Worm (Caenorhabditis elegans) whole organism, L3 larva: ENCODE measurements around the gene nspg-13.

Experiments
- ama-1 ChIP-seq: fragments of 150-350 bp; optimal IDR thresholded peaks from 2 replicates; lab custom pipeline; 2018
- egl-27 ChIP-seq: sonication (generic microtip); optimal IDR thresholded peaks from 4 replicates; lab custom pipeline; 2017; ENCODE audit warnings: missing biosample characterization, missing genetic modification reagents, missing genetic modification characterization
- elt-3 ChIP-seq, 3 experiments: fragments of 150-350 bp in 1 of 3; sonication (generic microtip) in 2 of 3; optimal IDR thresholded peaks; 2 replicates in 2 of 3; 4 replicates in 1 of 3; lab custom pipeline; 2014 to 2017; ENCODE audit warnings: missing biosample characterization in 3 of 3, missing genetic modification characterization in 3 of 3
- fos-1 ChIP-seq: fragments of 150-350 bp; optimal IDR thresholded peaks from 2 replicates; lab custom pipeline; 2014; ENCODE audit warnings: missing biosample characterization, missing genetic modification characterization
- jun-1 ChIP-seq: fragments of 150-350 bp; optimal IDR thresholded peaks from 2 replicates; lab custom pipeline; 2014; ENCODE audit warnings: missing biosample characterization, missing genetic modification reagents, missing genetic modification characterization
- nhr-25 ChIP-seq: sonication (generic microtip); optimal IDR thresholded peaks from 2 replicates; lab custom pipeline; 2017; ENCODE audit warnings: missing biosample characterization, missing genetic modification characterization
- nhr-28 ChIP-seq: fragments of 150-350 bp; optimal IDR thresholded peaks from 2 replicates; lab custom pipeline; 2014; ENCODE audit warnings: missing biosample characterization, missing genetic modification characterization
- pha-4 ChIP-seq: fragments of 150-350 bp; optimal IDR thresholded peaks from 2 replicates; lab custom pipeline; 2014; ENCODE audit warnings: missing biosample characterization, missing genetic modification reagents, missing genetic modification characterization
- skn-1 ChIP-seq: fragments of 150-350 bp; optimal IDR thresholded peaks from 2 replicates; lab custom pipeline; 2014; ENCODE audit warnings: missing biosample characterization, missing genetic modification characterization

- TF ChIP-seq ama-1 (lab: Kevin White, UChicago) (no peak), nhr-25 (tag; lab: Kevin White, UChicago) (no peak), jun-1 (tag; lab: Kevin White, UChicago) (no peak), fos-1 (no peak), skn-1 (tag; lab: Kevin White, UChicago) (no peak), nhr-28 (tag; lab: Kevin White, UChicago) (no peak), egl-27 (tag; lab: Kevin White, UChicago) (no peak), pha-4 (tag; lab: Kevin White, UChicago) (no peak), elt-3 (tag; optimal IDR thresholded peaks at IDR 0.05; lab: Kevin White, UChicago) (no peak)
Observed at ce11 chrX:5254894-5255293, at the start of gene nspg-13.
